Fruit fly (Drosophila melanogaster) whole organism, prepupa: ENCODE measurements around the gene CG32428.
A peak's percentile ranks its signal among the peaks of the same experiment; 100 is the strongest.

Experiments used
- Blimp-1 ChIP-seq: fragments of 200-800 bp; sonication (Bioruptor generic); optimal IDR thresholded peaks from 3 replicates; lab custom pipeline; 2017; ENCODE audit warnings: missing biosample characterization, missing genetic modification characterization, mild to moderate bottlenecking, moderate library complexity, missing genetic modification reagents
- CG10631 ChIP-seq: fragments of 200-800 bp; sonication (Bioruptor generic); optimal IDR thresholded peaks from 2 replicates; lab custom pipeline; 2016; ENCODE audit warnings: missing biosample characterization, missing genetic modification characterization
- CG10669 ChIP-seq: fragments of 200-800 bp; sonication (Bioruptor generic); optimal IDR thresholded peaks from 3 replicates; lab custom pipeline; 2018; ENCODE audit warnings: missing biosample characterization, mild to moderate bottlenecking, missing genetic modification characterization, moderate library complexity
- CG11294 ChIP-seq: fragments of 200-800 bp; sonication (Bioruptor generic); IDR thresholded peaks from 2 replicates; pipeline ENCODE4 v1.3.6; 2022; ENCODE audit warnings: missing biosample characterization, missing genetic modification characterization
- CG1621 ChIP-seq: fragments of 200-800 bp; sonication (Bioruptor generic); optimal IDR thresholded peaks from 3 replicates; lab custom pipeline; 2018; ENCODE audit warnings: missing biosample characterization, mild to moderate bottlenecking, missing genetic modification characterization
- CG3032 ChIP-seq: fragments of 200-800 bp; optimal IDR thresholded peaks from 2 replicates; lab custom pipeline; 2019; ENCODE audit warnings: missing biosample characterization, mild to moderate bottlenecking, missing genetic modification characterization, moderate library complexity
- CG32006 ChIP-seq: fragments of 200-800 bp; sonication (Bioruptor generic); optimal IDR thresholded peaks from 3 replicates; lab custom pipeline; 2017; ENCODE audit warnings: missing biosample characterization, mild to moderate bottlenecking, missing genetic modification characterization
- CG3919 ChIP-seq: fragments of 200-800 bp; sonication (Bioruptor generic); optimal IDR thresholded peaks from 3 replicates; lab custom pipeline; 2016; ENCODE audit warnings: missing biosample characterization, missing genetic modification characterization
- CG6163 ChIP-seq: fragments of 200-800 bp; sonication (Bioruptor generic); IDR thresholded peaks from 3 replicates; pipeline ENCODE4 v1.3.6; 2022; ENCODE audit warnings: missing biosample characterization, missing genetic modification characterization
- CG6276 ChIP-seq: fragments of 200-800 bp; sonication (Bioruptor generic); optimal IDR thresholded peaks from 2 replicates; lab custom pipeline; 2017; ENCODE audit warnings: missing biosample characterization, mild to moderate bottlenecking, missing genetic modification characterization
- CG6792 ChIP-seq: fragments of 200-800 bp; sonication (Bioruptor generic); optimal IDR thresholded peaks from 3 replicates; lab custom pipeline; 2016; ENCODE audit warnings: missing biosample characterization, missing genetic modification characterization
- CG6854 ChIP-seq: fragments of 200-800 bp; sonication (Bioruptor generic); optimal IDR thresholded peaks from 2 replicates; lab custom pipeline; 2017; ENCODE audit warnings: missing biosample characterization, mild to moderate bottlenecking, missing genetic modification characterization
- CG7368 ChIP-seq: fragments of 200-800 bp; sonication (Bioruptor generic); optimal IDR thresholded peaks from 3 replicates; lab custom pipeline; 2016; ENCODE audit warnings: missing biosample characterization, missing genetic modification characterization
- CG8319 ChIP-seq: fragments of 200-800 bp; sonication (Bioruptor generic); optimal IDR thresholded peaks from 3 replicates; lab custom pipeline; 2016; ENCODE audit warnings: missing biosample characterization, missing genetic modification characterization
- CG8632 ChIP-seq: fragments of 200-800 bp; sonication (Bioruptor generic); optimal IDR thresholded peaks from 3 replicates; lab custom pipeline; 2016; ENCODE audit warnings: missing biosample characterization, missing genetic modification characterization
- CG9139 ChIP-seq: fragments of 200-800 bp; sonication (Bioruptor generic); optimal IDR thresholded peaks from 3 replicates; lab custom pipeline; 2017; ENCODE audit warnings: missing biosample characterization, mild to moderate bottlenecking, missing genetic modification characterization
- Eip78C ChIP-seq: fragments of 200-800 bp; sonication (Bioruptor generic); peaks from one replicate; lab custom pipeline; 2016; ENCODE audit warnings: missing biosample characterization, missing genetic modification characterization
- Eip93F ChIP-seq: fragments of 200-800 bp; sonication (Bioruptor generic); optimal IDR thresholded peaks from 2 replicates; lab custom pipeline; 2016; ENCODE audit warnings: missing biosample characterization, mild to moderate bottlenecking, missing genetic modification characterization
- Ets21C ChIP-seq: fragments of 200-800 bp; sonication (Bioruptor generic); optimal IDR thresholded peaks from 3 replicates; lab custom pipeline; 2016; ENCODE audit warnings: missing biosample characterization, missing genetic modification characterization
- Ets96B ChIP-seq: fragments of 200-800 bp; optimal IDR thresholded peaks from 2 replicates; lab custom pipeline; 2019; ENCODE audit warnings: missing biosample characterization, mild to moderate bottlenecking, missing genetic modification characterization, moderate library complexity
- Hr38 ChIP-seq: sonication (Bioruptor generic); optimal IDR thresholded peaks from 2 replicates; lab custom pipeline; 2016; ENCODE audit warnings: missing biosample characterization, missing genetic modification characterization
- Hr39 ChIP-seq: fragments of 200-800 bp; sonication (Bioruptor generic); optimal IDR thresholded peaks from 2 replicates; lab custom pipeline; 2016; ENCODE audit warnings: missing biosample characterization, missing genetic modification characterization
- Lpt ChIP-seq: fragments of 200-800 bp; sonication (Bioruptor generic); optimal IDR thresholded peaks from 3 replicates; lab custom pipeline; 2016; ENCODE audit warnings: missing biosample characterization, missing genetic modification characterization
- Met ChIP-seq: fragments of 200-800 bp; sonication (Bioruptor generic); optimal IDR thresholded peaks from 3 replicates; lab custom pipeline; 2016; ENCODE audit warnings: missing biosample characterization, missing genetic modification characterization
- OdsH ChIP-seq: fragments of 200-800 bp; sonication (Bioruptor generic); optimal IDR thresholded peaks from 3 replicates; lab custom pipeline; 2016; ENCODE audit warnings: missing biosample characterization, missing genetic modification characterization
- Sox102F ChIP-seq: fragments of 200-800 bp; sonication (Bioruptor generic); optimal IDR thresholded peaks from 2 replicates; lab custom pipeline; 2016; ENCODE audit warnings: missing biosample characterization, mild to moderate bottlenecking, missing genetic modification characterization
- achi ChIP-seq: fragments of 200-800 bp; sonication (Bioruptor generic); optimal IDR thresholded peaks from 3 replicates; lab custom pipeline; 2016; ENCODE audit warnings: missing biosample characterization, missing genetic modification characterization
- acj6 ChIP-seq: fragments of 200-800 bp; sonication (Bioruptor generic); optimal IDR thresholded peaks from 3 replicates; lab custom pipeline; 2016; ENCODE audit warnings: missing biosample characterization, missing genetic modification characterization
- eg ChIP-seq: fragments of 200-800 bp; sonication (Bioruptor generic); IDR thresholded peaks from 3 replicates; pipeline ENCODE4 v1.3.6; 2022; ENCODE audit warnings: missing biosample characterization, missing genetic modification characterization
- esn ChIP-seq: fragments of 200-800 bp; sonication (Bioruptor generic); optimal IDR thresholded peaks from 2 replicates; lab custom pipeline; 2016; ENCODE audit warnings: missing biosample characterization, mild to moderate bottlenecking, missing genetic modification characterization, moderate library complexity
- fd59A ChIP-seq: fragments of 200-800 bp; sonication (Bioruptor generic); optimal IDR thresholded peaks from 2 replicates; lab custom pipeline; 2017; ENCODE audit warnings: missing biosample characterization, mild to moderate bottlenecking, missing genetic modification characterization, missing genetic modification reagents
- fd85E ChIP-seq: fragments of 200-800 bp; sonication (Bioruptor generic); optimal IDR thresholded peaks from 3 replicates; lab custom pipeline; 2016; ENCODE audit warnings: missing biosample characterization, missing genetic modification characterization
- fkh ChIP-seq: fragments of 200-800 bp; sonication (Bioruptor generic); optimal IDR thresholded peaks from 3 replicates; lab custom pipeline; 2017; ENCODE audit warnings: missing biosample characterization, mild to moderate bottlenecking, missing genetic modification characterization, moderate library complexity
- net ChIP-seq: fragments of 200-800 bp; sonication (Bioruptor generic); optimal IDR thresholded peaks from 3 replicates; lab custom pipeline; 2016; ENCODE audit warnings: missing biosample characterization, missing genetic modification characterization
- spab ChIP-seq: fragments of 200-800 bp; sonication (Bioruptor generic); optimal IDR thresholded peaks from 2 replicates; lab custom pipeline; 2017; ENCODE audit warnings: missing biosample characterization, mild to moderate bottlenecking, missing genetic modification characterization, missing genetic modification reagents
- svp ChIP-seq: fragments of 200-800 bp; sonication (Bioruptor generic); peaks from one replicate; lab custom pipeline; 2016; ENCODE audit warnings: missing biosample characterization, missing genetic modification characterization

The CG32428 gene

DNA sequence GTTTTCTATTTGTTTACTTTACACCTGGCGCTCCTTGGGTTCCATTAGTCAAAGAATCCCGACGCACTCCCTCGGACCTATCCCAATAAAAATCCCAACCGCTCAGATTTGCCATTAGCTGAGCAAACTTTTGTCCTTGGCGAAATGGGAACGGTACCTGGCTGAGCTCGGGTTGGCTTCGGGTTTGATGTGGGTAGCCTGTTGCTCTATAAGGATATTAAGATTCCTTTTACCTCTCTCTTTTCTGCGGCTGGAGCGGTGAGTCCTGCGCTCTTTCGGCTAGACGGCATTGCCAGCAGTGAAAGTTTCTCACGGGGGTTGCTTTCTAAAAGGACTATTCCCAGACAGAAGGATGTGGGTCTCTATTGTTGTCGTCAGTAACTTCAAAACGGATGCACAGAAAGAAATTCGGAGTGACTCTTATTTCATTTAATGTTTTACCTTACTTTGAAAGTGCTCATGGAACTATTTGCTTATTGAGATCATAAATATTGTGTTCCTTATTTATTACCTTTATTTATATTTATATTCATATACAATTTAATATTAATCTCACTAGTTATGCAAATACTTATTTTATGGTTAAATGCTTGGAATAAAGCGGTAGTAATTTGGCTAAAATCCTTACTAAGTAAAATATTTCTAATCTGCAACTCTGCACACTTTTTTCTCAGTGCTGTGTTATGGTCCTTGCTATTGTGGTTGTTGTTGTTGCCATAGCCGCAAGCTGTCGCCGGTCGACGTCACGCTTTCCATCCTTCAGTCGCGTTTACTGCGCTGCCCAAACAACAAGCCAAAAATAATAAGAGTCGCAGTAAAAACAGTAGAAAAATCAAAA is 31.7 kb downstream of the CG32428 start, which contains the start of gene CG5910 (continued):
- TF ChIP-seq eg (GFP tag; lab: Robert Waterston, UW) (no peak), CG8319 (GFP tag; lab: Kevin White, UChicago) (no peak), Lpt (GFP tag; lab: Kevin White, UChicago) (peak; percentile 52), svp (GFP tag; lab: Kevin White, UChicago) (no peak), CG6792 (GFP tag; lab: Kevin White, UChicago) (no peak), CG32006 (GFP tag; lab: Kevin White, UChicago) (no peak), CG9139 (GFP tag; lab: Kevin White, UChicago) (no peak), CG3919 (GFP tag; lab: Kevin White, UChicago) (no peak), CG1621 (no peak), fd59A (GFP tag; lab: Kevin White, UChicago) (peak; percentile 64), CG8632 (GFP tag; lab: Kevin White, UChicago) (no peak), CG10669 (GFP tag; lab: Kevin White, UChicago) (no peak), achi (GFP tag; lab: Kevin White, UChicago) (no peak), Hr39 (GFP tag; lab: Kevin White, UChicago) (no peak), Sox102F (no peak), Ets21C (GFP tag; lab: Kevin White, UChicago) (no peak), fd85E (GFP tag; lab: Kevin White, UChicago) (no peak), Eip78C (GFP tag; lab: Kevin White, UChicago) (peak; percentile 89), fkh (GFP tag; lab: Kevin White, UChicago) (peak; percentile 44), Ets96B (tag; lab: Kevin White, UChicago) (peak; percentile 89), CG10631 (GFP tag; lab: Kevin White, UChicago) (no peak), CG7368 (no peak), CG3032 (tag; lab: Kevin White, UChicago) (peak; percentile 86), acj6 (GFP tag; lab: Kevin White, UChicago) (peak; percentile 76), Hr38 (GFP tag; lab: Kevin White, UChicago) (no peak), spab (no peak), net (GFP tag; lab: Kevin White, UChicago) (no peak), Blimp-1 (GFP tag; lab: Kevin White, UChicago) (no peak), CG11294 (GFP tag; lab: Robert Waterston, UW) (peak; percentile 18; the same call in 1 of the 2 replicates)

DNA sequence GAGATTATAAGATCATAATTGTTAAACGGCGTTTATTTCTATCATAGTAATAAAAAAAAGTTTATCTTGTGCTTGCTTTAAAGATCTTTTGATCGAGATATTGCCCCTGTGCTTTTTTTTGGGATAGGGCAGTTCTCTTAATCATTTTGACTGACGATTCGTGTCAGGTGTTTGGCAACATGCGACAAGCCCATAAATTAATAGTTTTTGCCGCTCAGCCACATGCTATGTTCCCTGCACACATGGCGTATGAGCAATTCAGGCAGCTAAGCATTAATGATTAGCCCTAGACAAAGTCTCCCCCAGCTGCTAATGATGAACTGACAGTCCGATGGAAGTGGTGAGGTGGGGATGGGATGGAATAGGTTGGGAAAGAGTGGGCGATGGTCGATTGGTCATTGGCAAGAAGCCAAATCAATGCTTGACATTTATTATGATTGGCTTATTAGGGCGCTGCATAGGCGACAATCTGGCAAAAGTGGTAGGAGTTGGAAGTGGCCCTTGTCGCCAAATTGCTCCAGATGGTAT is 32.6 kb downstream of the CG32428 start:
- TF ChIP-seq CG6163 (GFP tag; lab: Robert Waterston, UW) = no peak
- TF ChIP-seq OdsH (GFP tag; lab: Kevin White, UChicago) = no peak
- TF ChIP-seq CG8632 (GFP tag; lab: Kevin White, UChicago) = no peak
- no peak for TF ChIP-seq CG6276
- TF ChIP-seq Met = no peak
- no peak for TF ChIP-seq net (GFP tag; lab: Kevin White, UChicago)
- TF ChIP-seq CG6854 = no peak

DNA sequence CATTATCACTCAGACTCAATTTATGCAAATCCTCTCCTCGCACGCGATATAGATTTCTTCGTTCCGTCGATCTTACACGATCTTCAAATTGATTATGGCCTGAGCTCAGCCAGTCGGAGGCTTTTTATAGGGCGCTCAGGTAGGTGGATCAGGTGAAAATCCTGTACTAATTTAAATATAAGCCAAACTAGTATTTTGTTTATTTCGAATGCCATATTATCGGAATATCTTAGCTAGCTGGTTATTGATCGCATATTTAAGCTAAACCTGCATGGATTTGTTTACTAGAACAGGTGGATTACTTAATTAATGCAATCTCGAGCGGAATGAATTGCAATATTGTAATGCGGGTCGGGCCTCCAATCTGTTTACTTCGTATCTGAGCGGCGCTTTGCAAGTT is 33.8 kb downstream of the CG32428 start, which contains the start of gene Hpd:
TSS of gene Hpd (minus strand) at position 101 of the 400 bp plus-strand sequence.
- no peak for TF ChIP-seq Hr39 (GFP tag; lab: Kevin White, UChicago)
- TF ChIP-seq, all 60 proteins: peak for 0

DNA sequence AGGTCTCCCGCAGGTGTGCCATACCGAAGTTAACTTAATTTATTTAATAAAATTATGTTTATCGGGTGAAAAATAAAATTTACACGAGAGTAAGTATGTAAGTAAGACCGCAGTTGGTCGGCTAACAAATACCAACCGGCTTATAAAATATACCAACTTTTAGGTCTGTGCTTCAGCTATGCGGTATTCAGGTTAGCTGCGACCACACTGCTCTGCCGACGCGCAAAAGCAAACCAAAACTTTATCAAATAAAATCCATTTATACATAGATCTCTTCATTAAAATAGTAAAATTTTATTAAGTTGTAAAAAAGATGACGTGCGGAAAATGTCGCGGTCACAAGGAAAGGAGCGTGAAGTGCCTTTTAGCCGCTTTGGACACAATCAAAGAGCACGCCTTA is 37.5 kb downstream of the CG32428 start, which contains the start of the genes mRpL15 and CtIP:
TSS of gene mRpL15 (minus strand) at position 141 of the 400 bp plus-strand sequence.
TSS of gene CtIP (plus strand) at position 182 of the 400 bp plus-strand sequence.
- TF ChIP-seq CG6792 (GFP tag; lab: Kevin White, UChicago) (no peak), Eip93F (GFP tag; lab: Kevin White, UChicago) (peak; percentile 25), esn (GFP tag; lab: Kevin White, UChicago) (peak; percentile 16)
